ENCODE assay signal across 4 worm cellular contexts in the genomic region with DNA sequence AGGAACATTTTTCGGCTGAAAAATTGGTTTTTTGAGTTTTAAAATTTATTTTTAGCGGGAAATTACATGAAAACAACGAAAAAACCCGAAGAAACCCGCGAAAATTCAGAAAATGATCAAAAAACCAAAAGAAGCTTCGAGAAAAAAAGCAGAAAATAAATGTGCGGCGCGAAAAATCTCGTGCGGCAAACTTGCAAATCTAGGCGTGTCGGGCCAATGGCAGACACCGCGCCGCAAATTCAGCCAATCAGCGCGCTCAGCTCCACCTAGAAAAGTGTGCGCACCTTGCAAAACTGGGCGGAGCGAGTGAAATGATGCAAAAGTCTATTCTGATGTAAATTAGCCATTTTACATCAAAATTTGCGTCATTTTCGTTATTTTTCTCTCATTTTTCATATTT.
TF ChIP-seq lines count a peak whose summit lies in the region.

Y22D7AL.10 (minus strand) TSS at position 15 of the 400 bp plus-strand sequence.

TF ChIP-seq in whole organism, L2 larva, 48 proteins besides CTCF, POLR2A, EP300 and RAD21 (continued from another document):
- TF ChIP-seq lin-11 (tag; optimal IDR thresholded peaks at IDR 0.05; lab: Kevin White, UChicago) (peak; percentile 100), C34F6.9 (tag; optimal IDR thresholded peaks at IDR 0.05; lab: Kevin White, UChicago) (peak; percentile 95), unc-62 (GFP tag; optimal IDR thresholded peaks at IDR 0.05; lab: Kevin White, UChicago) (peak; percentile 56), unc-39 (tag; optimal IDR thresholded peaks at IDR 0.05; lab: Kevin White, UChicago) (no peak), sma-9 (GFP tag; optimal IDR thresholded peaks at IDR 0.05; lab: Kevin White, UChicago) (peak; percentile 96), sma-9 (tag; optimal IDR thresholded peaks at IDR 0.05; lab: Kevin White, UChicago) (no peak), mab-5 (tag; optimal IDR thresholded peaks at IDR 0.05; lab: Kevin White, UChicago) (peak; percentile 97), gmeb-1 (tag; optimal IDR thresholded peaks at IDR 0.05; lab: Kevin White, UChicago) (peak; percentile 96), blmp-1 (tag; optimal IDR thresholded peaks at IDR 0.05; lab: Kevin White, UChicago; ENCODE audit: insufficient read depth) (peak; percentile 84), R02D3.7 (tag; optimal IDR thresholded peaks at IDR 0.05; lab: Kevin White, UChicago) (peak; percentile 76), lin-13 (GFP tag; optimal IDR thresholded peaks at IDR 0.05; lab: Kevin White, UChicago) (peak; percentile 98), nhr-21 (tag; optimal IDR thresholded peaks at IDR 0.05; lab: Kevin White, UChicago) (peak; percentile 97), sem-4 (tag; optimal IDR thresholded peaks at IDR 0.05; lab: Kevin White, UChicago) (peak; percentile 97), mbf-1 (tag; optimal IDR thresholded peaks at IDR 0.05; lab: Kevin White, UChicago) (peak; percentile 56), nhr-10 (tag; optimal IDR thresholded peaks at IDR 0.05; lab: Kevin White, UChicago) (peak; percentile 92), elt-1 (tag; optimal IDR thresholded peaks at IDR 0.05; lab: Kevin White, UChicago) (no peak), elt-3 (tag; optimal IDR thresholded peaks at IDR 0.05; lab: Kevin White, UChicago) (no peak), crh-2 (tag; optimal IDR thresholded peaks at IDR 0.05; lab: Kevin White, UChicago) (peak; percentile 97), nhr-129 (tag; optimal IDR thresholded peaks at IDR 0.05; lab: Kevin White, UChicago) (peak; percentile 99), egl-27 (tag; optimal IDR thresholded peaks at IDR 0.05; lab: Kevin White, UChicago) (peak; percentile 91), fos-1 (tag; optimal IDR thresholded peaks at IDR 0.05; lab: Kevin White, UChicago) (peak; percentile 84), ztf-1 (GFP tag; conservative IDR thresholded peaks at IDR 0.05; lab: Robert Waterston, UW) (0 out of 2 replicates have a peak, but pooled peaks have one; percentile 76), snpc-4 (tag; optimal IDR thresholded peaks at IDR 0.05; lab: Kevin White, UChicago) (peak; percentile 61), skn-1 (tag; optimal IDR thresholded peaks at IDR 0.05; lab: Kevin White, UChicago) (peak; percentile 85), peb-1 (tag; optimal IDR thresholded peaks at IDR 0.05; lab: Kevin White, UChicago) (no peak), dmd-4 (tag; optimal IDR thresholded peaks at IDR 0.05; lab: Kevin White, UChicago) (peak; percentile 70), aly-2 (tag; optimal IDR thresholded peaks at IDR 0.05; lab: Kevin White, UChicago) (peak; percentile 44)

TF ChIP-seq in whole organism, L4 larva, 104 proteins besides CTCF, POLR2A, EP300 and RAD21 (continued from another document and continues in another):
- TF ChIP-seq nhr-11 (tag; optimal IDR thresholded peaks at IDR 0.05; lab: Kevin White, UChicago): peak; percentile 93
- peak; percentile 97 for TF ChIP-seq F49E8.2 (tag; optimal IDR thresholded peaks at IDR 0.05; lab: Kevin White, UChicago; ENCODE audit: borderline replicate concordance)
- peak; percentile 96 for TF ChIP-seq mdt-29 (GFP tag; IDR thresholded peaks at IDR 0.05; lab: Robert Waterston, UW)
- peak; percentile 96 for TF ChIP-seq lin-38 (GFP tag; IDR thresholded peaks at IDR 0.05; lab: Robert Waterston, UW)
- peak; percentile 98 for TF ChIP-seq ctbp-1 (GFP tag; IDR thresholded peaks at IDR 0.05; lab: Robert Waterston, UW)
- peak; percentile 98 for TF ChIP-seq nhr-102 (tag; optimal IDR thresholded peaks at IDR 0.05; lab: Kevin White, UChicago)
- TF ChIP-seq ztf-11 (tag; optimal IDR thresholded peaks at IDR 0.05; lab: Kevin White, UChicago): peak; percentile 33
- TF ChIP-seq vab-7 (GFP tag; IDR thresholded peaks at IDR 0.05; lab: Robert Waterston, UW): peak; percentile 95
- TF ChIP-seq daf-12 (tag; optimal IDR thresholded peaks at IDR 0.05; lab: Kevin White, UChicago): no peak
- peak; percentile 74; the same call in 1 of the 2 replicates for TF ChIP-seq Y75B8A.6 (GFP tag; IDR thresholded peaks at IDR 0.05; lab: Robert Waterston, UW)
- peak; percentile 97 for TF ChIP-seq unc-130 (GFP tag; optimal IDR thresholded peaks at IDR 0.05; lab: Kevin White, UChicago)
- TF ChIP-seq saeg-2 (GFP tag; IDR thresholded peaks at IDR 0.05; lab: Robert Waterston, UW): peak; percentile 97
- TF ChIP-seq ZK337.2 (GFP tag; IDR thresholded peaks at IDR 0.05; lab: Robert Waterston, UW): peak; percentile 80
- peak; percentile 17 for TF ChIP-seq lin-39 (tag; optimal IDR thresholded peaks at IDR 0.05; lab: Kevin White, UChicago)
- TF ChIP-seq ztf-7 (tag; optimal IDR thresholded peaks at IDR 0.05; lab: Kevin White, UChicago): peak; percentile 83
- peak; percentile 72 for TF ChIP-seq mxl-3 (GFP tag; optimal IDR thresholded peaks at IDR 0.05; lab: Kevin White, UChicago)
- peak; percentile 53 for TF ChIP-seq ama-1 (optimal IDR thresholded peaks at IDR 0.05; lab: Kevin White, UChicago)
- TF ChIP-seq T26A8.4 (GFP tag; IDR thresholded peaks at IDR 0.05; lab: Robert Waterston, UW): peak; percentile 98
- peak; percentile 98 for TF ChIP-seq lin-29 (GFP tag; IDR thresholded peaks at IDR 0.05; lab: Robert Waterston, UW)
- peak; percentile 92 for TF ChIP-seq nhr-48 (tag; optimal IDR thresholded peaks at IDR 0.05; lab: Kevin White, UChicago)
- TF ChIP-seq unc-62 (GFP tag; optimal IDR thresholded peaks at IDR 0.05 in 1 of 2; lab: Kevin White, UChicago): peak in 1 of 2 experiments; percentile 100
- TF ChIP-seq unc-62 (tag; optimal IDR thresholded peaks at IDR 0.05; lab: Kevin White, UChicago): peak; percentile 79
- TF ChIP-seq rbr-2 (tag; optimal IDR thresholded peaks at IDR 0.05; lab: Kevin White, UChicago): peak; percentile 98
- peak in 1 of 2 experiments; percentile 61 for TF ChIP-seq ZK546.5 (tag; optimal IDR thresholded peaks at IDR 0.05; lab: Kevin White, UChicago)
- no peak for TF ChIP-seq aly-2 (tag; optimal IDR thresholded peaks at IDR 0.05; lab: Kevin White, UChicago)
- peak; percentile 48; the same call in 1 of the 2 replicates for TF ChIP-seq nhr-41 (GFP tag; IDR thresholded peaks at IDR 0.05; lab: Robert Waterston, UW)
- peak; percentile 88 for TF ChIP-seq jun-1 (tag; optimal IDR thresholded peaks at IDR 0.05; lab: Kevin White, UChicago)
- TF ChIP-seq F37D6.2 (tag; optimal IDR thresholded peaks at IDR 0.05; lab: Kevin White, UChicago): peak; percentile 96
- peak; percentile 87 for TF ChIP-seq F44E2.7 (GFP tag; IDR thresholded peaks at IDR 0.05; lab: Robert Waterston, UW)
- peak; percentile 76 for TF ChIP-seq lir-3 (tag; optimal IDR thresholded peaks at IDR 0.05; lab: Kevin White, UChicago)
- TF ChIP-seq nhr-28 (tag; optimal IDR thresholded peaks at IDR 0.05; lab: Kevin White, UChicago): peak; percentile 83
- no peak for TF ChIP-seq egl-27 (tag; optimal IDR thresholded peaks at IDR 0.05; lab: Kevin White, UChicago)
- TF ChIP-seq mxl-2 (GFP tag; conservative IDR thresholded peaks at IDR 0.05; lab: Robert Waterston, UW): 0 out of 2 replicates have a peak, but pooled peaks have one; percentile 23

TF ChIP-seq in whole organism, late embryonic, 69 proteins besides CTCF, POLR2A, EP300 and RAD21 (continued from another document and continues in another):
- TF ChIP-seq madf-2 (tag; optimal IDR thresholded peaks at IDR 0.05; lab: Kevin White, UChicago): peak; percentile 72
- peak; percentile 66 for TF ChIP-seq ceh-6 (GFP tag; optimal IDR thresholded peaks at IDR 0.05; lab: Kevin White, UChicago)
- TF ChIP-seq F13H6.1 (tag; optimal IDR thresholded peaks at IDR 0.05; lab: Kevin White, UChicago): peak; percentile 80
- TF ChIP-seq lin-11 (tag; optimal IDR thresholded peaks at IDR 0.05; lab: Kevin White, UChicago): peak; percentile 67
- TF ChIP-seq dmd-4 (tag; optimal IDR thresholded peaks at IDR 0.05; lab: Kevin White, UChicago; ENCODE audit: borderline replicate concordance): peak; percentile 41
- peak; percentile 45 for TF ChIP-seq odd-2 (tag; optimal IDR thresholded peaks at IDR 0.05; lab: Kevin White, UChicago)
- TF ChIP-seq ets-4 (tag; optimal IDR thresholded peaks at IDR 0.05; lab: Kevin White, UChicago): peak; percentile 49
- peak; percentile 7 for TF ChIP-seq hlh-15 (tag; optimal IDR thresholded peaks at IDR 0.05; lab: Kevin White, UChicago)
- peak; percentile 73 for TF ChIP-seq sdc-2 (tag; optimal IDR thresholded peaks at IDR 0.05; lab: Kevin White, UChicago)
- peak; percentile 66 for TF ChIP-seq C38D4.7 (GFP tag; optimal IDR thresholded peaks at IDR 0.05; lab: Kevin White, UChicago)
- TF ChIP-seq ama-1 (optimal IDR thresholded peaks at IDR 0.05; lab: Kevin White, UChicago): no peak
- TF ChIP-seq pros-1 (tag; optimal IDR thresholded peaks at IDR 0.05; lab: Kevin White, UChicago): peak; percentile 18
- peak; percentile 51 for TF ChIP-seq ceh-48 (tag; optimal IDR thresholded peaks at IDR 0.05; lab: Kevin White, UChicago)
- TF ChIP-seq ztf-16 (tag; optimal IDR thresholded peaks at IDR 0.05; lab: Kevin White, UChicago): peak; percentile 89
- no peak for TF ChIP-seq nhr-11 (tag; optimal IDR thresholded peaks at IDR 0.05; lab: Kevin White, UChicago)
- TF ChIP-seq pag-3 (tag; optimal IDR thresholded peaks at IDR 0.05; lab: Kevin White, UChicago; ENCODE audit: borderline replicate concordance): no peak
- TF ChIP-seq tbx-2 (tag; optimal IDR thresholded peaks at IDR 0.05; lab: Kevin White, UChicago): peak; percentile 97
- peak; percentile 74 for TF ChIP-seq gmeb-2 (tag; optimal IDR thresholded peaks at IDR 0.05; lab: Kevin White, UChicago)
- TF ChIP-seq lim-6 (tag; optimal IDR thresholded peaks at IDR 0.05; lab: Kevin White, UChicago): peak; percentile 57
- peak; percentile 64 for TF ChIP-seq sox-2 (GFP tag; IDR thresholded peaks at IDR 0.05; lab: Robert Waterston, UW)
- TF ChIP-seq che-1 (tag; optimal IDR thresholded peaks at IDR 0.05; lab: Kevin White, UChicago): peak; percentile 72
- no peak for TF ChIP-seq ceh-9 (tag; optimal IDR thresholded peaks at IDR 0.05; lab: Kevin White, UChicago)
- TF ChIP-seq unc-42 (tag; optimal IDR thresholded peaks at IDR 0.05; lab: Kevin White, UChicago): peak; percentile 89
- peak; percentile 79 for TF ChIP-seq hlh-8 (tag; optimal IDR thresholded peaks at IDR 0.05; lab: Kevin White, UChicago)
- peak; percentile 36 for TF ChIP-seq npax-4 (tag; optimal IDR thresholded peaks at IDR 0.05; lab: Kevin White, UChicago)
- TF ChIP-seq ceh-45 (GFP tag; IDR thresholded peaks at IDR 0.05; lab: Robert Waterston, UW): 0 out of 2 replicates have a peak, but pooled peaks have one; percentile 63
- no peak for TF ChIP-seq pha-4 (tag; optimal IDR thresholded peaks at IDR 0.05; lab: Kevin White, UChicago)
- TF ChIP-seq ref-2 (tag; optimal IDR thresholded peaks at IDR 0.05; lab: Kevin White, UChicago): peak; percentile 97
- TF ChIP-seq pax-1 (tag; optimal IDR thresholded peaks at IDR 0.05; lab: Kevin White, UChicago): peak; percentile 93
- peak; percentile 91 for TF ChIP-seq pat-9 (tag; optimal IDR thresholded peaks at IDR 0.05; lab: Kevin White, UChicago)
- peak; percentile 85 for TF ChIP-seq syd-9 (tag; optimal IDR thresholded peaks at IDR 0.05; lab: Kevin White, UChicago)
- TF ChIP-seq unc-86 (tag; optimal IDR thresholded peaks at IDR 0.05; lab: Kevin White, UChicago): peak; percentile 94
- TF ChIP-seq fax-1 (tag; optimal IDR thresholded peaks at IDR 0.05; lab: Kevin White, UChicago): peak; percentile 80
- TF ChIP-seq unc-3 (GFP tag; conservative IDR thresholded peaks at IDR 0.05; lab: Robert Waterston, UW): 0 out of 2 replicates have a peak, but pooled peaks have one; percentile 45
- TF ChIP-seq unc-3 (tag; optimal IDR thresholded peaks at IDR 0.05; lab: Kevin White, UChicago): peak; percentile 82
- TF ChIP-seq hlh-30 (tag; optimal IDR thresholded peaks at IDR 0.05; lab: Kevin White, UChicago; ENCODE audit: insufficient read depth): peak; percentile 81

TF ChIP-seq in whole organism, mixed stage, embryonic, 35 proteins besides CTCF, POLR2A, EP300 and RAD21 (continued from another document):
- TF ChIP-seq cnd-1 (tag; optimal IDR thresholded peaks at IDR 0.05; lab: Kevin White, UChicago) (peak; percentile 84), nhr-28 (tag; optimal IDR thresholded peaks at IDR 0.05; lab: Kevin White, UChicago) (no peak), mls-2 (tag; optimal IDR thresholded peaks at IDR 0.05; lab: Kevin White, UChicago) (peak; percentile 92), nhr-237 (tag; optimal IDR thresholded peaks at IDR 0.05; lab: Kevin White, UChicago) (peak; percentile 93), tbx-8 (GFP tag; optimal IDR thresholded peaks at IDR 0.05; lab: Kevin White, UChicago) (peak; percentile 80), ces-1 (GFP tag; optimal IDR thresholded peaks at IDR 0.05; lab: Kevin White, UChicago) (peak; percentile 90), sem-2 (GFP tag; optimal IDR thresholded peaks at IDR 0.05; lab: Kevin White, UChicago) (peak; percentile 65), bed-3 (GFP tag; optimal IDR thresholded peaks at IDR 0.05; lab: Kevin White, UChicago) (peak; percentile 77), blmp-1 (tag; optimal IDR thresholded peaks at IDR 0.05; lab: Kevin White, UChicago) (peak; percentile 85)
